Worm (Caenorhabditis elegans) whole organism, young adult: ENCODE results near the gene dss-1.

ENCODE experiments used
- F52B5.7 ChIP-seq: sonication (generic microtip); optimal IDR thresholded peaks from 2 replicates; lab custom pipeline; 2016; ENCODE audit warnings: mild to moderate bottlenecking, missing genetic modification characterization, missing compliant biosample characterization
- F57A8.1 ChIP-seq: fragments of 200-800 bp; sonication (Bioruptor generic); optimal IDR thresholded peaks from 2 replicates; lab custom pipeline; 2018; ENCODE audit warnings: mild to moderate bottlenecking, missing genetic modification characterization, moderate library complexity, missing compliant biosample characterization
- Y53G8AR.9 ChIP-seq: fragments of 200-800 bp; sonication (Bioruptor generic); conservative IDR thresholded peaks from 2 replicates; pipeline ENCODE4 v1.3.6; 2022; ENCODE audit warnings: missing genetic modification reagents, missing genetic modification characterization, missing compliant biosample characterization
- akir-1 ChIP-seq: fragments of 200-800 bp; sonication (Bioruptor generic); optimal IDR thresholded peaks from 2 replicates; lab custom pipeline; 2018; ENCODE audit warnings: mild to moderate bottlenecking, missing genetic modification characterization, moderate library complexity, missing compliant biosample characterization
- aptf-2 ChIP-seq: fragments of 200-800 bp; sonication (Bioruptor generic); conservative IDR thresholded peaks from 2 replicates; pipeline ENCODE4 v1.3.6; 2022; ENCODE audit warnings: missing genetic modification reagents, missing genetic modification characterization, missing compliant biosample characterization
- atf-7 ChIP-seq: sonication (generic microtip); optimal IDR thresholded peaks from 2 replicates; lab custom pipeline; 2017; ENCODE audit warnings: mild to moderate bottlenecking, missing genetic modification characterization, missing compliant biosample characterization
- athp-1 ChIP-seq: sonication (generic microtip); optimal IDR thresholded peaks from 2 replicates; lab custom pipeline; 2017; ENCODE audit warnings: mild to moderate bottlenecking, missing genetic modification characterization, missing compliant biosample characterization
- attf-5 ChIP-seq: fragments of 200-800 bp; sonication (Bioruptor generic); optimal IDR thresholded peaks from 2 replicates; lab custom pipeline; 2018; ENCODE audit warnings: mild to moderate bottlenecking, missing genetic modification characterization, missing compliant biosample characterization
- bed-2 ChIP-seq: fragments of 200-800 bp; sonication (Bioruptor generic); IDR thresholded peaks from 2 replicates; pipeline ENCODE4 v1.3.6; 2022; ENCODE audit warnings: missing genetic modification reagents, missing genetic modification characterization, missing compliant biosample characterization
- ceh-100 ChIP-seq: fragments of 200-800 bp; sonication (Bioruptor generic); IDR thresholded peaks from 2 replicates; pipeline ENCODE4 v1.3.6; 2022; ENCODE audit warnings: missing genetic modification reagents, missing genetic modification characterization, missing compliant biosample characterization
- ceh-79 ChIP-seq: sonication (generic microtip); optimal IDR thresholded peaks from 2 replicates; lab custom pipeline; 2017; ENCODE audit warnings: mild to moderate bottlenecking, missing genetic modification characterization, missing compliant biosample characterization
- dpl-1 ChIP-seq: fragments of 150-350 bp; optimal IDR thresholded peaks from 2 replicates; lab custom pipeline; 2014; ENCODE audit warnings: missing biosample characterization, missing genetic modification reagents, missing genetic modification characterization
- efl-1 ChIP-seq: fragments of 150-350 bp; optimal IDR thresholded peaks from 2 replicates; lab custom pipeline; 2014; ENCODE audit warnings: missing biosample characterization, missing genetic modification reagents, missing genetic modification characterization
- gei-17 ChIP-seq: fragments of 200-800 bp; sonication (Bioruptor generic); optimal IDR thresholded peaks from 2 replicates; lab custom pipeline; 2018; ENCODE audit warnings: mild to moderate bottlenecking, missing genetic modification characterization, missing compliant biosample characterization
- let-607 ChIP-seq, 2 experiments: fragments of 200-800 bp in 1 of 2; sonication (Bioruptor generic) in 1 of 2; sonication (generic microtip) in 1 of 2; optimal IDR thresholded peaks; 2 replicates each; lab custom pipeline; 2016 to 2018; ENCODE audit warnings: mild to moderate bottlenecking in 2 of 2, missing compliant biosample characterization in 2 of 2, missing genetic modification characterization in 2 of 2, moderate library complexity in 2 of 2, missing genotype in 1 of 2
- lin-35 ChIP-seq, 3 experiments: fragments of 150-350 bp in 2 of 3; sonication (generic microtip) in 1 of 3; optimal IDR thresholded peaks; 2 replicates each; lab custom pipeline; 2014 to 2018; ENCODE audit warnings: missing biosample characterization in 3 of 3, missing genetic modification characterization in 3 of 3, missing genetic modification reagents in 3 of 3
- lin-54 ChIP-seq: fragments of 200-800 bp; sonication (Bioruptor generic); optimal IDR thresholded peaks from 2 replicates; lab custom pipeline; 2018; ENCODE audit warnings: mild to moderate bottlenecking, missing genetic modification characterization, missing compliant biosample characterization
- lsl-1 ChIP-seq: fragments of 200-800 bp; sonication (Bioruptor generic); optimal IDR thresholded peaks from 2 replicates; lab custom pipeline; 2018; ENCODE audit warnings: mild to moderate bottlenecking, missing genetic modification characterization, moderate library complexity, missing compliant biosample characterization
- madf-3 ChIP-seq: fragments of 200-800 bp; sonication (Bioruptor generic); IDR thresholded peaks from 2 replicates; pipeline ENCODE4 v1.3.6; 2022; ENCODE audit warnings: missing genetic modification reagents, missing genetic modification characterization, missing compliant biosample characterization
- mcd-1 ChIP-seq: fragments of 200-800 bp; sonication (Bioruptor generic); IDR thresholded peaks from 2 replicates; pipeline ENCODE4 v1.3.6; 2022; ENCODE audit warnings: missing genetic modification reagents, missing genetic modification characterization, missing compliant biosample characterization
- nfya-2 ChIP-seq: fragments of 200-800 bp; sonication (Bioruptor generic); IDR thresholded peaks from 2 replicates; pipeline ENCODE4 v1.3.6; 2022; ENCODE audit warnings: missing genetic modification reagents, missing genetic modification characterization, missing compliant biosample characterization
- nhr-120 ChIP-seq: fragments of 200-800 bp; sonication (Bioruptor generic); IDR thresholded peaks from 2 replicates; pipeline ENCODE4 v1.3.6; 2022; ENCODE audit warnings: missing genetic modification characterization, missing compliant biosample characterization
- pha-4 ChIP-seq: fragments of 150-350 bp; sonication (generic microtip); optimal IDR thresholded peaks from 2 replicates; lab custom pipeline; 2014; ENCODE audit warnings: missing biosample characterization, missing genetic modification reagents, missing genetic modification characterization
- repo-1 ChIP-seq: sonication (generic microtip); optimal IDR thresholded peaks from 2 replicates; lab custom pipeline; 2017; ENCODE audit warnings: mild to moderate bottlenecking, missing genetic modification characterization, missing compliant biosample characterization
- sdz-38 ChIP-seq: sonication (generic microtip); optimal IDR thresholded peaks from 2 replicates; lab custom pipeline; 2016; ENCODE audit warnings: missing genotype, missing genetic modification characterization, missing compliant biosample characterization
- sea-2 ChIP-seq: fragments of 200-800 bp; sonication (Bioruptor generic); IDR thresholded peaks from 2 replicates; pipeline ENCODE4 v1.3.6; 2022; ENCODE audit warnings: missing genetic modification characterization, missing compliant biosample characterization
- snpc-1.1 ChIP-seq: sonication (generic microtip); optimal IDR thresholded peaks from 2 replicates; lab custom pipeline; 2017; ENCODE audit warnings: missing genetic modification characterization, mild to moderate bottlenecking, missing compliant biosample characterization, antibody characterized with exemption, moderate library complexity, missing genotype, missing genetic modification reagents; ENCODE audit not compliant: insufficient read depth
- snpc-4 ChIP-seq, 5 experiments: fragments of 150-350 bp in 1 of 5; sonication (generic microtip) in 4 of 5; optimal IDR thresholded peaks; 2 replicates each; lab custom pipeline; 2014 to 2018; ENCODE audit warnings: missing genetic modification characterization in 5 of 5, missing biosample characterization in 3 of 5, antibody characterized with exemption in 2 of 5, mild to moderate bottlenecking in 2 of 5, missing compliant biosample characterization in 2 of 5, missing genotype in 2 of 5, moderate library complexity in 2 of 5, missing genetic modification reagents in 1 of 5
- tlf-1 ChIP-seq: fragments of 200-800 bp; sonication (Bioruptor generic); optimal IDR thresholded peaks from 2 replicates; lab custom pipeline; 2018; ENCODE audit warnings: mild to moderate bottlenecking, missing genetic modification characterization, missing compliant biosample characterization
- unc-130 ChIP-seq: sonication (generic microtip); optimal IDR thresholded peaks from 2 replicates; lab custom pipeline; 2016; ENCODE audit warnings: missing genetic modification reagents, missing genetic modification characterization, missing compliant biosample characterization
- unc-62 ChIP-seq: fragments of 150-350 bp; optimal IDR thresholded peaks from 2 replicates; lab custom pipeline; 2014; ENCODE audit warnings: missing biosample characterization, missing genetic modification reagents, missing genetic modification characterization
- xnd-1 ChIP-seq: sonication (generic microtip); optimal IDR thresholded peaks from 2 replicates; lab custom pipeline; 2016; ENCODE audit warnings: missing genotype, missing genetic modification reagents, missing genetic modification characterization, missing compliant biosample characterization
- zfh-2 ChIP-seq: fragments of 200-800 bp; sonication (Bioruptor generic); conservative IDR thresholded peaks from 2 replicates; pipeline ENCODE4 v1.3.6; 2022; ENCODE audit warnings: missing genetic modification reagents, missing genetic modification characterization, missing compliant biosample characterization

Gene dss-1

ce11 chrIII:1214121-1214673 lies 18.1 kb upstream of the dss-1 start (continued):
- peak; percentile 1 for TF ChIP-seq snpc-4 (GFP tag; optimal IDR thresholded peaks at IDR 0.05; lab: Kevin White, UChicago)
- TF ChIP-seq snpc-4 (tag; optimal IDR thresholded peaks at IDR 0.05; lab: Kevin White, UChicago), result peak in 2 of 4 experiments; percentile 24 to 51

ce11 chrIII:1210638-1211037 lies 14.5 kb upstream of the dss-1 start:
- no peak for TF ChIP-seq Y53G8AR.9
- TF ChIP-seq bed-2, result no peak
- no peak for TF ChIP-seq ceh-79 (tag; lab: Kevin White, UChicago)
- TF ChIP-seq F52B5.7, result no peak
- no peak for TF ChIP-seq sea-2
- no peak for TF ChIP-seq xnd-1 (tag; lab: Kevin White, UChicago)
- TF ChIP-seq mcd-1 (GFP tag; lab: Robert Waterston, UW), result no peak
- no peak for TF ChIP-seq lsl-1 (GFP tag; lab: Kevin White, UChicago)
- TF ChIP-seq nfya-2, result no peak
- TF ChIP-seq unc-130 (GFP tag; lab: Kevin White, UChicago), result no peak
- TF ChIP-seq aptf-2 (GFP tag; lab: Robert Waterston, UW), result no peak
- no peak for TF ChIP-seq gei-17
- TF ChIP-seq tlf-1 (GFP tag; lab: Kevin White, UChicago), result no peak
- no peak for TF ChIP-seq let-607 (tag; optimal IDR thresholded peaks at IDR 0.05; lab: Kevin White, UChicago)

DNA sequence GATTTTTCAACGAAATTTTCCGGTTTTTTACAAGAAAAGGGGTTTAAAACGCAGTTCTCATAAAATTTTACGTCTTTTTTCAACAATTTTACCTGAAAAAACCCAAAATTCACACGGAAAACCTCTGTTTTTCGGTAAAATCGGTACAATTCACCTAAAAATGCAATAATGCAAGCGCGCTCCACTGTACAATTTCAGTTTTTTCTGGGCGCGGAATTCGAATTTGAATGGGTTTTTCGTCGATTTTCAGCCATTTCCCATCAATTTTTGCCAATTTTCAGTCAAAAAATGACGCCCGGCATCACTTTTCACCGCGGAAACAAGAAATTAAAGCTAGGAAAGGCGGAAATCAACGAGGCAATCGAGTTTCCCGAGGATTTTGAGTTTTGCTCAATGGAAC lies 11.8 kb upstream of the dss-1 start, which contains the start of gene orc-3:
Gene orc-3, plus strand, starts transcription at position 282 of the 400 bp plus-strand sequence.
- TF ChIP-seq nhr-120 (no peak), athp-1 (no peak), madf-3 (GFP tag; lab: Robert Waterston, UW) (no peak), efl-1 (GFP tag; lab: Kevin White, UChicago) (peak; percentile 73), lin-35 (GFP tag; optimal IDR thresholded peaks at IDR 0.05; lab: Kevin White, UChicago) (peak in 1 of 3 experiments; percentile 69), attf-5 (peak; percentile 17), ceh-100 (no peak), dpl-1 (GFP tag; lab: Kevin White, UChicago) (peak; percentile 39), repo-1 (tag; lab: Kevin White, UChicago) (no peak), mcd-1 (GFP tag; lab: Robert Waterston, UW) (peak; percentile 91), lin-54 (GFP tag; lab: Kevin White, UChicago) (peak; percentile 74)

ce11 chrIII:1207027-1207426 lies 10.9 kb upstream of the dss-1 start:
- TF ChIP-seq pha-4 (tag; lab: Kevin White, UChicago) (no peak), athp-1 (no peak), F57A8.1 (GFP tag; lab: Kevin White, UChicago) (no peak)

ce11 chrIII:1206331-1206730 lies 10.2 kb upstream of the dss-1 start:
- TF ChIP-seq akir-1 (GFP tag; lab: Kevin White, UChicago), result no peak
- no peak for TF ChIP-seq sdz-38 (tag; lab: Kevin White, UChicago)
- no peak for TF ChIP-seq athp-1
- TF ChIP-seq snpc-1.1, result no peak
- TF ChIP-seq, all 124 proteins: peak for 0

DNA sequence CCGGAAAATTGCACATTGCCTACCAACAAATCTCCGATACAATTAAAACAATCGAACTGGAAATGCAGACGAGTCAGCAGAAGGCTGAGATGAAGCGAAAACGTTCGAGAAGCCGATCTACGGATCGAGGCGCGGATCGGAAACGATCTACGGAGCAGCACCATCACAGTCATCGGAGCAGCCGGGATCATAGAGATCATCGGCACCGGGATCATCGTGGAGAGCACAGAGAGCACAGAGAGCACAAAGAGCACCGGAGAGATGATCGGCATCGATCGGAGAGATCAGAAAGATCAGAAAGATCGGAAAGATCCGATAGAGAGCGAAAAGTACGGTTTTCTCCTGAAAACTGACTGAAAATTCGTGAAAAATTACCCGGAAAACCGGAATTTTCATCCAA lies 9.3 kb upstream of the dss-1 start:
- TF ChIP-seq atf-7 (tag; lab: Kevin White, UChicago) (no peak), unc-62 (GFP tag; lab: Kevin White, UChicago) (no peak), zfh-2 (GFP tag; lab: Robert Waterston, UW) (peak; percentile 71)
